Worm (Caenorhabditis elegans) whole organism, L4/young adult: ENCODE data around the gene srh-231.

Source experiments
- W03F9.2 ChIP-seq: fragments of 150-350 bp; optimal IDR thresholded peaks from 2 replicates; lab custom pipeline; 2014; ENCODE audit warnings: missing biosample characterization, missing genetic modification characterization
- dao-5 ChIP-seq: sonication (generic microtip); optimal IDR thresholded peaks from 2 replicates; lab custom pipeline; 2016; ENCODE audit warnings: missing genotype, missing genetic modification characterization, moderate library complexity, missing compliant biosample characterization
- him-1 ChIP-seq: sonication (generic microtip); optimal IDR thresholded peaks from 2 replicates; lab custom pipeline; 2016; ENCODE audit warnings: missing genotype, missing genetic modification reagents, missing genetic modification characterization, missing compliant biosample characterization

DNA sequence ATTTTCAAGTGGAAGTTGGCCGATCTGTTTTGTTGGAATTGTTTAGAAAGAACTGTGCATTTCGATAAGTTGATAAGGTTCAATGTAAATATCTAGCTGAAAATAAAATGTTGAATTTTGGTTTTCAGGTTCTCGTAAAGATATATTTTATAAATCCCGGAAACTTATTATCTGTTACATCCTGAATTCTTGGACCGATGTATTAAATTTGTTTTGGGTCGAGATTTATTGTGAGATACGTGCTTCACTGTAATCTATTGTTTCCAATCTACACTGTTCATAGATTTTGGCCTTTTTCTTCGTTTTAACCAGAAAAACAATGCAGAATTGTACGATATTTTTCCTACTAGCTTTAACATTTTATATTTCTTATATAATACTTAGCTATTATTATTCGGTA is 5.1 kb upstream of the srh-231 start, which contains the start of gene C03G6.6:
- TF ChIP-seq dao-5 (tag; lab: Kevin White, UChicago) (no peak), W03F9.2 (no peak), him-1 (tag; lab: Kevin White, UChicago) (no peak)
